Worm (Caenorhabditis elegans) whole organism, young adult: Measurements from ENCODE around the gene F28C6.10.

Source experiments
- F23B12.7 ChIP-seq: sonication (generic microtip); optimal IDR thresholded peaks from 2 replicates; lab custom pipeline; 2017; ENCODE audit warnings: missing genetic modification characterization, mild to moderate bottlenecking, missing compliant biosample characterization, antibody characterized with exemption, moderate library complexity; ENCODE audit not compliant: insufficient read depth
- mcd-1 ChIP-seq: fragments of 200-800 bp; sonication (Bioruptor generic); IDR thresholded peaks from 2 replicates; pipeline ENCODE4 v1.3.6; 2022; ENCODE audit warnings: missing genetic modification reagents, missing genetic modification characterization, missing compliant biosample characterization
- nhr-179 ChIP-seq: sonication (generic microtip); optimal IDR thresholded peaks from 2 replicates; lab custom pipeline; 2016; ENCODE audit warnings: mild to moderate bottlenecking, missing genetic modification characterization, missing compliant biosample characterization
- pha-4 ChIP-seq: fragments of 150-350 bp; sonication (generic microtip); optimal IDR thresholded peaks from 2 replicates; lab custom pipeline; 2014; ENCODE audit warnings: missing biosample characterization, missing genetic modification reagents, missing genetic modification characterization
- rec-8 ChIP-seq, 2 experiments: sonication (generic microtip); optimal IDR thresholded peaks; 2 replicates each; lab custom pipeline; 2016; ENCODE audit warnings: mild to moderate bottlenecking in 2 of 2, missing genetic modification characterization in 2 of 2, missing genetic modification reagents in 2 of 2, missing genotype in 2 of 2, missing biosample characterization in 1 of 2, missing compliant biosample characterization in 1 of 2, moderate library complexity in 1 of 2
- tbp1 ChIP-seq: fragments of 200-800 bp; sonication (Bioruptor generic); optimal IDR thresholded peaks from 2 replicates; lab custom pipeline; 2018; ENCODE audit warnings: mild to moderate bottlenecking, missing genetic modification characterization, missing compliant biosample characterization
- zfh-2 ChIP-seq: fragments of 200-800 bp; sonication (Bioruptor generic); conservative IDR thresholded peaks from 2 replicates; pipeline ENCODE4 v1.3.6; 2022; ENCODE audit warnings: missing genetic modification reagents, missing genetic modification characterization, missing compliant biosample characterization
- zim-3 ChIP-seq: sonication (generic microtip); optimal IDR thresholded peaks from 2 replicates; lab custom pipeline; 2017; ENCODE audit warnings: mild to moderate bottlenecking, missing genetic modification characterization, moderate library complexity, missing compliant biosample characterization
- ztf-6 ChIP-seq: fragments of 200-800 bp; sonication (Bioruptor generic); IDR thresholded peaks from 2 replicates; pipeline ENCODE4 v1.3.6; 2022; ENCODE audit warnings: missing genetic modification reagents, missing genetic modification characterization, missing compliant biosample characterization

DNA sequence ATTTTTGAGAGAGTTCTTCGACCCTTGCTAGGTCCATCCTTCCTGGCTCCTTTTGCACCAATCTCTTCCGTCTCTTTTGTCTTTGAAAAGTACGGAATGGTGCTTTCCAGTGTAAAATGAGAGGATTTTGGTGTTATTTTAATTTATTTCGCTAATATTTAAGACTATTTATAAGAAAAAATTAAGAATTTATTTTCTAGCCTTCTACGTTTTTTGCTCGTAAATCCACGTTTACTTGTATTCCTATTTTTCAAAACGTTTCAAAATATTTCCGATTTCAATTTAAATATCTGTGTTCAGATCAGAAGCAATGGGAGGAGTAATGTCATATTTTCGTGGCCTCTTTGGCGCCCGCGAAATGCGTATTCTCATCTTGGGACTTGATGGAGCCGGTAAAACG is 26.1 kb upstream of the F28C6.10 start, which contains the start of gene arl-1:
- no peak for TF ChIP-seq F23B12.7
- TF ChIP-seq rec-8 (tag; optimal IDR thresholded peaks at IDR 0.05; lab: Kevin White, UChicago), result no peak
- TF ChIP-seq mcd-1 (GFP tag; lab: Robert Waterston, UW), result no peak
- no peak for TF ChIP-seq zfh-2 (GFP tag; lab: Robert Waterston, UW)
- no peak for TF ChIP-seq tbp1 (GFP tag; lab: Kevin White, UChicago)
- TF ChIP-seq nhr-179 (tag; lab: Kevin White, UChicago), result no peak
- no peak for TF ChIP-seq zim-3 (tag; lab: Kevin White, UChicago)
- TF ChIP-seq ztf-6 (GFP tag; lab: Robert Waterston, UW), result no peak
- no peak for TF ChIP-seq pha-4 (tag; lab: Kevin White, UChicago)
